Fruit fly (Drosophila melanogaster) whole organism, embryonic: Measurements from ENCODE around the gene CG16959.

Experiments used
- Antp ChIP-seq: fragments of 200-800 bp; sonication (Bioruptor generic); optimal IDR thresholded peaks from 3 replicates; lab custom pipeline; 2016; ENCODE audit warnings: missing biosample characterization, missing genetic modification characterization
- Blimp-1 ChIP-seq: fragments of 200-800 bp; sonication (Bioruptor generic); optimal IDR thresholded peaks from 3 replicates; lab custom pipeline; 2018; ENCODE audit warnings: missing biosample characterization, missing genetic modification characterization, mild to moderate bottlenecking, moderate library complexity, missing genetic modification reagents
- CG10431 ChIP-seq: fragments of 200-800 bp; sonication (Bioruptor generic); optimal IDR thresholded peaks from 3 replicates; lab custom pipeline; 2018; ENCODE audit warnings: missing biosample characterization, mild to moderate bottlenecking, missing genetic modification characterization
- CG10654 ChIP-seq: fragments of 200-800 bp; sonication (Bioruptor generic); optimal IDR thresholded peaks from 2 replicates; lab custom pipeline; 2016; ENCODE audit warnings: missing biosample characterization, missing genetic modification characterization
- CG12769 ChIP-seq: fragments of 200-800 bp; sonication (Bioruptor generic); optimal IDR thresholded peaks from 2 replicates; lab custom pipeline; 2019; ENCODE audit warnings: missing biosample characterization, mild to moderate bottlenecking, missing genetic modification characterization, moderate library complexity
- CG13287 ChIP-seq: fragments of 200-800 bp; sonication (Bioruptor generic); IDR thresholded peaks from 2 replicates; pipeline ENCODE4 v1.3.6; 2022; ENCODE audit warnings: missing biosample characterization, missing genetic modification characterization; ENCODE audit not compliant: partially characterized antibody
- CG1602 ChIP-seq: fragments of 200-800 bp; sonication (Bioruptor generic); optimal IDR thresholded peaks from 3 replicates; lab custom pipeline; 2016; ENCODE audit warnings: missing biosample characterization, missing genetic modification characterization
- CG16813 ChIP-seq: fragments of 200-800 bp; sonication (Bioruptor generic); IDR thresholded peaks from 3 replicates; pipeline ENCODE4 v1.3.6; 2022; ENCODE audit warnings: missing biosample characterization, missing genetic modification characterization; ENCODE audit not compliant: partially characterized antibody
- CG17912 ChIP-seq: fragments of 200-800 bp; sonication (Bioruptor generic); optimal IDR thresholded peaks from 2 replicates; lab custom pipeline; 2018; ENCODE audit warnings: missing biosample characterization, mild to moderate bottlenecking, missing genetic modification characterization
- CG18262 ChIP-seq: fragments of 200-800 bp; optimal IDR thresholded peaks from 3 replicates; lab custom pipeline; 2019; ENCODE audit warnings: missing biosample characterization, mild to moderate bottlenecking, missing genetic modification characterization, moderate library complexity
- CG18476 ChIP-seq: fragments of 200-800 bp; sonication (Bioruptor generic); optimal IDR thresholded peaks from 2 replicates; lab custom pipeline; 2016; ENCODE audit warnings: missing biosample characterization, mild to moderate bottlenecking, missing genetic modification characterization
- CG2712 ChIP-seq: fragments of 200-800 bp; optimal IDR thresholded peaks from 3 replicates; lab custom pipeline; 2019; ENCODE audit warnings: missing biosample characterization, mild to moderate bottlenecking, missing genetic modification characterization, moderate library complexity
- CG30403 ChIP-seq: fragments of 200-800 bp; sonication (Bioruptor generic); optimal IDR thresholded peaks from 3 replicates; lab custom pipeline; 2016; ENCODE audit warnings: missing biosample characterization, missing genetic modification characterization
- CG6683 ChIP-seq: fragments of 200-800 bp; sonication (Bioruptor generic); optimal IDR thresholded peaks from 2 replicates; lab custom pipeline; 2017; ENCODE audit warnings: missing biosample characterization, mild to moderate bottlenecking, missing genetic modification characterization, missing genetic modification reagents
- CG7928 ChIP-seq: fragments of 200-800 bp; sonication (Bioruptor generic); optimal IDR thresholded peaks from 2 replicates; lab custom pipeline; 2017; ENCODE audit warnings: missing biosample characterization, mild to moderate bottlenecking, missing genetic modification characterization
- CG8089 ChIP-seq: fragments of 200-800 bp; sonication (Bioruptor generic); optimal IDR thresholded peaks from 3 replicates; lab custom pipeline; 2016; ENCODE audit warnings: missing biosample characterization, missing genetic modification characterization
- CG8290 ChIP-seq, 3 experiments: fragments of 200-800 bp; sonication (Bioruptor generic); optimal IDR thresholded peaks; 2 replicates each; lab custom pipeline; 2016 to 2019; ENCODE audit warnings: missing biosample characterization in 3 of 3, missing genetic modification characterization in 3 of 3, mild to moderate bottlenecking in 2 of 3, moderate library complexity in 1 of 3
- Camta ChIP-seq: fragments of 200-800 bp; sonication (Bioruptor generic); optimal IDR thresholded peaks from 2 replicates; lab custom pipeline; 2016; ENCODE audit warnings: missing biosample characterization, missing genetic modification characterization
- Chrac-16 ChIP-seq: fragments of 200-800 bp; sonication (Bioruptor generic); optimal IDR thresholded peaks from 3 replicates; lab custom pipeline; 2016; ENCODE audit warnings: missing biosample characterization, missing genetic modification characterization
- Deaf1 ChIP-seq: fragments of 200-800 bp; optimal IDR thresholded peaks from 3 replicates; lab custom pipeline; 2019; ENCODE audit warnings: missing biosample characterization, mild to moderate bottlenecking, missing genetic modification characterization, moderate library complexity
- E2f2 ChIP-seq: fragments of 200-800 bp; sonication (Bioruptor generic); IDR thresholded peaks from 2 replicates; pipeline ENCODE4 v1.3.6; 2022; ENCODE audit warnings: missing biosample characterization, missing genetic modification characterization
- Fer3 ChIP-seq: fragments of 200-800 bp; sonication (Bioruptor generic); optimal IDR thresholded peaks from 2 replicates; lab custom pipeline; 2018; ENCODE audit warnings: missing biosample characterization, mild to moderate bottlenecking, missing genetic modification characterization, moderate library complexity
- HLH3B ChIP-seq: fragments of 200-800 bp; sonication (Bioruptor generic); IDR thresholded peaks from 2 replicates; pipeline ENCODE4 v1.3.6; 2022; ENCODE audit warnings: missing biosample characterization, missing genetic modification characterization
- HLH4C ChIP-seq: fragments of 200-800 bp; sonication (Bioruptor generic); IDR thresholded peaks from 3 replicates; pipeline ENCODE4 v1.3.6; 2022; ENCODE audit warnings: missing biosample characterization, missing genetic modification characterization; ENCODE audit not compliant: partially characterized antibody
- HmgZ ChIP-seq: fragments of 200-800 bp; sonication (Bioruptor generic); optimal IDR thresholded peaks from 2 replicates; lab custom pipeline; 2018; ENCODE audit warnings: missing biosample characterization, mild to moderate bottlenecking, missing genetic modification characterization
- Hr51 ChIP-seq, 2 experiments: fragments of 200-800 bp; sonication (Bioruptor generic); optimal IDR thresholded peaks; 2 replicates in 1 of 2; 3 replicates in 1 of 2; lab custom pipeline; 2016 to 2018; ENCODE audit warnings: missing biosample characterization in 2 of 2, missing genetic modification characterization in 2 of 2, mild to moderate bottlenecking in 1 of 2, moderate library complexity in 1 of 2
- MESR4 ChIP-seq: fragments of 200-800 bp; sonication (Bioruptor generic); optimal IDR thresholded peaks from 2 replicates; lab custom pipeline; 2018; ENCODE audit warnings: missing biosample characterization, mild to moderate bottlenecking, missing genetic modification characterization, moderate library complexity
- Meics ChIP-seq: fragments of 200-800 bp; sonication (Bioruptor generic); optimal IDR thresholded peaks from 2 replicates; lab custom pipeline; 2017; ENCODE audit warnings: missing biosample characterization, mild to moderate bottlenecking, missing genetic modification characterization
- Oli ChIP-seq: fragments of 200-800 bp; sonication (Bioruptor generic); optimal IDR thresholded peaks from 2 replicates; lab custom pipeline; 2018; ENCODE audit warnings: missing biosample characterization, mild to moderate bottlenecking, missing genetic modification characterization, moderate library complexity
- PHDP ChIP-seq: fragments of 200-800 bp; sonication (Bioruptor generic); optimal IDR thresholded peaks from 3 replicates; lab custom pipeline; 2018; ENCODE audit warnings: missing biosample characterization, mild to moderate bottlenecking, missing genetic modification characterization, moderate library complexity
- Sry-β ChIP-seq: fragments of 200-800 bp; sonication (Bioruptor generic); optimal IDR thresholded peaks from 2 replicates; lab custom pipeline; 2018; ENCODE audit warnings: missing biosample characterization, mild to moderate bottlenecking, missing genetic modification characterization, moderate library complexity
- Taf1 ChIP-seq: fragments of 200-800 bp; sonication (Bioruptor generic); IDR thresholded peaks from 2 replicates; pipeline ENCODE4 v1.3.6; 2022; ENCODE audit warnings: missing biosample characterization, missing genetic modification characterization
- ap ChIP-seq: fragments of 200-800 bp; sonication (Bioruptor generic); IDR thresholded peaks from 2 replicates; pipeline ENCODE4 v1.3.6; 2022; ENCODE audit warnings: missing biosample characterization, missing genetic modification characterization
- ash1 ChIP-seq: fragments of 200-800 bp; sonication (Bioruptor generic); optimal IDR thresholded peaks from 2 replicates; lab custom pipeline; 2018; ENCODE audit warnings: missing biosample characterization, mild to moderate bottlenecking, missing genetic modification characterization
- bbx ChIP-seq: fragments of 200-800 bp; sonication (Bioruptor generic); IDR thresholded peaks from 2 replicates; pipeline ENCODE4 v1.3.6; 2022; ENCODE audit warnings: missing biosample characterization, missing genetic modification characterization; ENCODE audit not compliant: partially characterized antibody
- cas ChIP-seq: fragments of 200-800 bp; sonication (Bioruptor generic); IDR thresholded peaks from 2 replicates; pipeline ENCODE4 v1.3.6; 2022; ENCODE audit warnings: missing biosample characterization, missing genetic modification characterization
- chn ChIP-seq: fragments of 200-800 bp; sonication (Bioruptor generic); optimal IDR thresholded peaks from 2 replicates; lab custom pipeline; 2016; ENCODE audit warnings: missing biosample characterization, missing genetic modification characterization
- da ChIP-seq: fragments of 200-800 bp; sonication (Bioruptor generic); optimal IDR thresholded peaks from 2 replicates; lab custom pipeline; 2016; ENCODE audit warnings: missing biosample characterization, missing genetic modification characterization
- grn ChIP-seq: fragments of 200-800 bp; sonication (Bioruptor generic); optimal IDR thresholded peaks from 3 replicates; lab custom pipeline; 2017; ENCODE audit warnings: missing biosample characterization, missing genetic modification characterization
- ham ChIP-seq: fragments of 200-800 bp; sonication (Bioruptor generic); IDR thresholded peaks from 2 replicates; pipeline ENCODE4 v1.3.6; 2022; ENCODE audit warnings: missing biosample characterization, missing genetic modification characterization
- lilli ChIP-seq: fragments of 200-800 bp; sonication (Bioruptor generic); optimal IDR thresholded peaks from 3 replicates; lab custom pipeline; 2016; ENCODE audit warnings: missing biosample characterization, missing genetic modification characterization
- onecut ChIP-seq: fragments of 200-800 bp; sonication (Bioruptor generic); IDR thresholded peaks from 2 replicates; pipeline ENCODE4 v1.3.6; 2022; ENCODE audit warnings: missing biosample characterization, missing genetic modification characterization
- pb ChIP-seq: fragments of 200-800 bp; sonication (Bioruptor generic); optimal IDR thresholded peaks from 3 replicates; lab custom pipeline; 2016; ENCODE audit warnings: missing biosample characterization, missing genetic modification characterization
- pita ChIP-seq: fragments of 200-800 bp; sonication (Bioruptor generic); optimal IDR thresholded peaks from 2 replicates; lab custom pipeline; 2017; ENCODE audit warnings: missing biosample characterization, mild to moderate bottlenecking, missing genetic modification characterization
- row ChIP-seq: fragments of 200-800 bp; sonication (Bioruptor generic); IDR thresholded peaks from 3 replicates; pipeline ENCODE4 v1.3.6; 2022; ENCODE audit warnings: missing biosample characterization, missing genetic modification characterization
- sens ChIP-seq: fragments of 200-800 bp; sonication (Bioruptor generic); peaks from one replicate; lab custom pipeline; 2016; ENCODE audit warnings: missing biosample characterization, missing genetic modification characterization
- sqz ChIP-seq: fragments of 200-800 bp; sonication (Bioruptor generic); optimal IDR thresholded peaks from 3 replicates; lab custom pipeline; 2018; ENCODE audit warnings: missing biosample characterization, mild to moderate bottlenecking, missing genetic modification characterization
- tll ChIP-seq, 2 experiments: fragments of 200-800 bp in 1 of 2; fragments of >200 bp in 1 of 2; sonication (Bioruptor generic) in 1 of 2; optimal IDR thresholded peaks; 2 replicates each; lab custom pipeline; 2017 to 2019; ENCODE audit warnings: missing biosample characterization in 2 of 2, missing genetic modification characterization in 2 of 2, mild to moderate bottlenecking in 1 of 2, moderate library complexity in 1 of 2
- unc-4 ChIP-seq: fragments of 200-800 bp; sonication (Bioruptor generic); IDR thresholded peaks from 2 replicates; pipeline ENCODE4 v1.3.6; 2022; ENCODE audit warnings: missing biosample characterization, missing genetic modification characterization; ENCODE audit not compliant: partially characterized antibody

The CG16959 gene

DNA sequence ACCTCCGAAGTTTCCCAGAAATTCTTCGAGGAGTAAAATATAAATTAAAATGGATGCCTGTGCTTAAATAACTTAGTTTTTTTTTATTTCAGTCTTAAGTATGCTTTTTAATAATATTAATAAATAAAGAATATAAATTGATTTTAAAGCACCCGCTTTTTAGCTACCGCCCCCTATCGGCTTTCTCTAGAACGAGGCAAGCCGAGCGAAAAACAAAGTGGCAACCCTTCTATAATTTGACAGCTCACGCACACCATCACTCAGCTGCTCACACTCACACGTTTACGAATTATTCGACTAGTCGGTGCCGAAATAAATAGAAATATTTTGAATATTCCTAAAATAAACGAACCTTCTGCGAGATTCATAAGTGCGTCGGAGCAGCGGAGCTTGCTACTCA lies 36.4 kb upstream of the CG16959 start, which contains the start of gene CG6878 (continued):
- no peak for TF ChIP-seq Oli
- no peak for TF ChIP-seq ash1 (GFP tag; lab: Kevin White, UChicago)
- TF ChIP-seq Blimp-1 (GFP tag; lab: Kevin White, UChicago): no peak
- no peak for TF ChIP-seq cas
- TF ChIP-seq ham (GFP tag; lab: Robert Waterston, UW): no peak
- TF ChIP-seq tll (GFP tag; optimal IDR thresholded peaks at IDR 0.05; lab: Kevin White, UChicago): no peak
- no peak for TF ChIP-seq CG1602
- TF ChIP-seq Hr51 (GFP tag; optimal IDR thresholded peaks at IDR 0.05; lab: Kevin White, UChicago): peak in 1 of 2 experiments; percentile 29
- no peak for TF ChIP-seq da (GFP tag; lab: Kevin White, UChicago)
- TF ChIP-seq CG7928 (GFP tag; lab: Kevin White, UChicago): no peak
- peak; percentile 34; the same call in 1 of the 2 replicates for TF ChIP-seq unc-4 (GFP tag; lab: Robert Waterston, UW)
- TF ChIP-seq HmgZ: peak; percentile 69
- no peak for TF ChIP-seq Chrac-16 (GFP tag; lab: Kevin White, UChicago)
- peak; percentile 42; the same call in 1 of the 2 replicates for TF ChIP-seq onecut (GFP tag; lab: Robert Waterston, UW)
- TF ChIP-seq CG16813 (GFP tag; lab: Robert Waterston, UW): peak; percentile 37; the same call in 1 of the 3 replicates
- TF ChIP-seq CG12769: no peak
- TF ChIP-seq CG13287: peak; percentile 46; the same call in 1 of the 2 replicates
- peak; percentile 21 for TF ChIP-seq CG18262 (tag; lab: Kevin White, UChicago)
- TF ChIP-seq CG10431 (GFP tag; lab: Kevin White, UChicago): peak; percentile 36
- TF ChIP-seq lilli (GFP tag; lab: Kevin White, UChicago): peak; percentile 28
- peak; percentile 36 for TF ChIP-seq Meics (GFP tag; lab: Kevin White, UChicago)
- no peak for TF ChIP-seq Sry-β (GFP tag; lab: Kevin White, UChicago)
- no peak for TF ChIP-seq CG8290 (GFP tag; optimal IDR thresholded peaks at IDR 0.05; lab: Kevin White, UChicago)
- no peak for TF ChIP-seq CG8290 (tag; optimal IDR thresholded peaks at IDR 0.05; lab: Kevin White, UChicago)
- no peak for TF ChIP-seq sqz (GFP tag; lab: Kevin White, UChicago)
- TF ChIP-seq CG8089 (GFP tag; lab: Kevin White, UChicago): no peak
- peak; percentile 42 for TF ChIP-seq PHDP (tag; lab: Kevin White, UChicago)
- peak; percentile 18; the same call in 1 of the 3 replicates for TF ChIP-seq HLH4C
- peak; percentile 20 for TF ChIP-seq CG30403 (GFP tag; lab: Kevin White, UChicago)
- peak; percentile 56 for TF ChIP-seq sens (GFP tag; lab: Kevin White, UChicago)
- TF ChIP-seq E2f2 (GFP tag; lab: Robert Waterston, UW): peak; percentile 97
- no peak for TF ChIP-seq Deaf1 (tag; lab: Kevin White, UChicago)
- TF ChIP-seq row (GFP tag; lab: Robert Waterston, UW): peak; percentile 34; the same call in 1 of the 3 replicates
- no peak for TF ChIP-seq Camta (GFP tag; lab: Kevin White, UChicago)
- peak; percentile 66; the same call in 1 of the 2 replicates for TF ChIP-seq bbx
- TF ChIP-seq chn (GFP tag; lab: Kevin White, UChicago): no peak
- TF ChIP-seq CG18476: no peak
- no peak for TF ChIP-seq pita (GFP tag; lab: Kevin White, UChicago)
- TF ChIP-seq CG17912 (GFP tag; lab: Kevin White, UChicago): peak; percentile 68
- no peak for TF ChIP-seq CG6683 (GFP tag; lab: Kevin White, UChicago)
- no peak for TF ChIP-seq grn (GFP tag; lab: Kevin White, UChicago)
- peak; percentile 55 for TF ChIP-seq CG2712
- peak; percentile 79 for TF ChIP-seq MESR4
- TF ChIP-seq ap (GFP tag; lab: Robert Waterston, UW): no peak
- no peak for TF ChIP-seq Taf1 (GFP tag; lab: Robert Waterston, UW)
- peak; percentile 2 for TF ChIP-seq Fer3 (tag; lab: Kevin White, UChicago)
- TF ChIP-seq HLH3B (GFP tag; lab: Robert Waterston, UW): no peak
- peak; percentile 8 for TF ChIP-seq CG10654 (GFP tag; lab: Kevin White, UChicago)
- TF ChIP-seq pb (GFP tag; lab: Kevin White, UChicago): no peak
- no peak for TF ChIP-seq Antp (GFP tag; lab: Kevin White, UChicago)
